Worm (Caenorhabditis elegans): ENCODE results near the gene K04C2.5.
A peak's percentile ranks its signal among the peaks of the same experiment; 100 is the strongest.

The K04C2.5 gene

ce11 chrIII:6903056-6903977 lies 11.9 kb upstream of the K04C2.5 start, which contains the start of the genes brc-2 and T07E3.3 (continued):
- TF ChIP-seq ces-1 (GFP tag; optimal IDR thresholded peaks at IDR 0.05): no peak
- no peak for TF ChIP-seq F44E2.7 (GFP tag; IDR thresholded peaks at IDR 0.05)
- no peak for TF ChIP-seq daf-16 (GFP tag; optimal IDR thresholded peaks at IDR 0.05)
- TF ChIP-seq daf-16 (tag; optimal IDR thresholded peaks at IDR 0.05): no peak
- no peak for TF ChIP-seq saeg-2 (GFP tag; IDR thresholded peaks at IDR 0.05)
- no peak for TF ChIP-seq ZK546.5 (tag; optimal IDR thresholded peaks at IDR 0.05)
- no peak for TF ChIP-seq lin-15B (tag; optimal IDR thresholded peaks at IDR 0.05)
- no peak for TF ChIP-seq dpl-1 (GFP tag; optimal IDR thresholded peaks at IDR 0.05)
- no peak for TF ChIP-seq fkh-10 (GFP tag; optimal IDR thresholded peaks at IDR 0.05)
- TF ChIP-seq fos-1 (tag; optimal IDR thresholded peaks at IDR 0.05): no peak
- no peak for TF ChIP-seq ceh-20 (GFP tag; IDR thresholded peaks at IDR 0.05)
- TF ChIP-seq lsy-2 (tag; optimal IDR thresholded peaks at IDR 0.05): peak in 1 of 2 experiments; percentile 37
- TF ChIP-seq nhr-41 (GFP tag; IDR thresholded peaks at IDR 0.05): no peak
- no peak for TF ChIP-seq nhr-42 (GFP tag; IDR thresholded peaks at IDR 0.05)
- TF ChIP-seq snpc-4 (tag; optimal IDR thresholded peaks at IDR 0.05): no peak
- TF ChIP-seq spr-3 (GFP tag; optimal IDR thresholded peaks at IDR 0.05): no peak
- TF ChIP-seq aha-1 (tag): peak; percentile 74
- TF ChIP-seq hlh-11 (tag; optimal IDR thresholded peaks at IDR 0.05): no peak
- TF ChIP-seq ztf-7 (tag; optimal IDR thresholded peaks at IDR 0.05): no peak
- no peak for TF ChIP-seq nhr-10 (tag; optimal IDR thresholded peaks at IDR 0.05)
- no peak for TF ChIP-seq lim-7 (GFP tag; IDR thresholded peaks at IDR 0.05)
- no peak for TF ChIP-seq ceh-44 (GFP tag; IDR thresholded peaks at IDR 0.05)

ce11 chrIII:6900609-6901008 lies 9.1 kb upstream of the K04C2.5 start:
- no peak for TF ChIP-seq snpc-4 (tag; optimal IDR thresholded peaks at IDR 0.05)
- no peak for TF ChIP-seq nhr-6 (tag; optimal IDR thresholded peaks at IDR 0.05)
- peak; percentile 22 for TF ChIP-seq zip-2 (tag; optimal IDR thresholded peaks at IDR 0.05)
- peak; percentile 66 for TF ChIP-seq mep-1 (tag; optimal IDR thresholded peaks at IDR 0.05)
- no peak for TF ChIP-seq ctbp-1 (GFP tag; IDR thresholded peaks at IDR 0.05)
- TF ChIP-seq T26A8.4 (GFP tag; IDR thresholded peaks at IDR 0.05): peak; percentile 55; the same call in 1 of the 2 replicates
- TF ChIP-seq mes-2 (tag; optimal IDR thresholded peaks at IDR 0.05; ENCODE audit: poor library complexity, severe bottlenecking): no peak
- no peak for TF ChIP-seq nhr-77 (tag; optimal IDR thresholded peaks at IDR 0.05)
- TF ChIP-seq php-3 (GFP tag; IDR thresholded peaks at IDR 0.05): peak; percentile 59
- TF ChIP-seq zfp-3 (GFP tag; conservative IDR thresholded peaks at IDR 0.05): 0 out of 2 replicates have a peak, but pooled peaks have one; percentile 29
- peak; percentile 4 for TF ChIP-seq aha-1 (tag)
- TF ChIP-seq madf-5 (GFP tag; IDR thresholded peaks at IDR 0.05): no peak
- no peak for TF ChIP-seq daf-12 (tag; optimal IDR thresholded peaks at IDR 0.05)
- no peak for TF ChIP-seq vab-7 (GFP tag; IDR thresholded peaks at IDR 0.05)
- TF ChIP-seq daf-16 (GFP tag; optimal IDR thresholded peaks at IDR 0.05): peak in 1 of 2 experiments; percentile 51
- TF ChIP-seq daf-16 (tag; optimal IDR thresholded peaks at IDR 0.05): no peak
- TF ChIP-seq lin-38 (GFP tag; IDR thresholded peaks at IDR 0.05): peak; percentile 45
- peak; percentile 55; the same call in 1 of the 2 replicates for TF ChIP-seq arid-1 (GFP tag; conservative IDR thresholded peaks at IDR 0.05)
- peak; percentile 31 for TF ChIP-seq T20F7.1 (GFP tag; optimal IDR thresholded peaks at IDR 0.05)
- TF ChIP-seq nhr-102 (tag; optimal IDR thresholded peaks at IDR 0.05): no peak
- TF ChIP-seq zag-1 (tag; optimal IDR thresholded peaks at IDR 0.05): no peak

All from whole organism, L4 larva.